Worm (Caenorhabditis elegans) whole organism, L3 larva: ENCODE measurements around the gene dyla-1.

Experiments used
- R02D3.7 ChIP-seq: fragments of 150-350 bp; optimal IDR thresholded peaks from 2 replicates; lab custom pipeline; 2014; ENCODE audit warnings: missing biosample characterization, missing genetic modification characterization
- ZK546.5 ChIP-seq: sonication (generic microtip); optimal IDR thresholded peaks from 2 replicates; lab custom pipeline; 2017; ENCODE audit warnings: missing biosample characterization, missing genetic modification characterization
- aly-2 ChIP-seq: fragments of 150-350 bp; optimal IDR thresholded peaks from 2 replicates; lab custom pipeline; 2014; ENCODE audit warnings: missing biosample characterization, missing genetic modification characterization
- ama-1 ChIP-seq: fragments of 150-350 bp; optimal IDR thresholded peaks from 2 replicates; lab custom pipeline; 2018
- ceh-16 ChIP-seq: sonication (generic microtip); optimal IDR thresholded peaks from 2 replicates; lab custom pipeline; 2017; ENCODE audit warnings: missing biosample characterization, missing genetic modification characterization
- ceh-28 ChIP-seq: fragments of 150-350 bp; optimal IDR thresholded peaks from 2 replicates; lab custom pipeline; 2014; ENCODE audit warnings: missing biosample characterization, missing genetic modification reagents, missing genetic modification characterization
- daf-12 ChIP-seq: fragments of 150-350 bp; optimal IDR thresholded peaks from 2 replicates; lab custom pipeline; 2014; ENCODE audit warnings: missing biosample characterization, missing genetic modification reagents, missing genetic modification characterization
- egl-27 ChIP-seq: sonication (generic microtip); optimal IDR thresholded peaks from 4 replicates; lab custom pipeline; 2017; ENCODE audit warnings: missing biosample characterization, missing genetic modification reagents, missing genetic modification characterization
- egl-5 ChIP-seq: fragments of 150-350 bp; optimal IDR thresholded peaks from 2 replicates; lab custom pipeline; 2017; ENCODE audit warnings: missing biosample characterization, missing genetic modification reagents, missing genetic modification characterization, inconsistent platforms
- elt-1 ChIP-seq: fragments of 150-350 bp; optimal IDR thresholded peaks from 2 replicates; lab custom pipeline; 2014; ENCODE audit warnings: missing biosample characterization, missing genetic modification characterization
- elt-2 ChIP-seq: sonication (generic microtip); optimal IDR thresholded peaks from 2 replicates; lab custom pipeline; 2016; ENCODE audit warnings: missing genetic modification reagents, mild to moderate bottlenecking, missing genetic modification characterization, missing compliant biosample characterization
- elt-3 ChIP-seq, 3 experiments: fragments of 150-350 bp in 1 of 3; sonication (generic microtip) in 2 of 3; optimal IDR thresholded peaks; 2 replicates in 2 of 3; 4 replicates in 1 of 3; lab custom pipeline; 2014 to 2017; ENCODE audit warnings: missing biosample characterization in 3 of 3, missing genetic modification characterization in 3 of 3
- eor-1 ChIP-seq, 2 experiments: fragments of 150-350 bp; optimal IDR thresholded peaks; 2 replicates each; lab custom pipeline; 2014 to 2018; ENCODE audit warnings: missing biosample characterization in 2 of 2, missing genetic modification characterization in 2 of 2
- fkh-10 ChIP-seq: sonication (generic microtip); optimal IDR thresholded peaks from 2 replicates; lab custom pipeline; 2017; ENCODE audit warnings: missing biosample characterization, missing genetic modification reagents, missing genetic modification characterization
- fkh-2 ChIP-seq: fragments of 150-350 bp; optimal IDR thresholded peaks from 2 replicates; lab custom pipeline; 2014; ENCODE audit warnings: missing biosample characterization, missing genetic modification reagents, missing genetic modification characterization
- hmg-11 ChIP-seq: sonication (generic microtip); optimal IDR thresholded peaks from 2 replicates; lab custom pipeline; 2016; ENCODE audit warnings: missing genetic modification characterization, missing compliant biosample characterization
- jun-1 ChIP-seq: fragments of 150-350 bp; optimal IDR thresholded peaks from 2 replicates; lab custom pipeline; 2014; ENCODE audit warnings: missing biosample characterization, missing genetic modification reagents, missing genetic modification characterization
- lin-15B ChIP-seq: fragments of 150-350 bp; optimal IDR thresholded peaks from 2 replicates; lab custom pipeline; 2014; ENCODE audit warnings: missing biosample characterization, missing genetic modification characterization
- lin-39 ChIP-seq: fragments of 150-350 bp; optimal IDR thresholded peaks from 2 replicates; lab custom pipeline; 2018; ENCODE audit warnings: missing biosample characterization, missing genetic modification reagents, missing genetic modification characterization
- lsy-12 ChIP-seq: sonication (generic microtip); optimal IDR thresholded peaks from 2 replicates; lab custom pipeline; 2016; ENCODE audit warnings: mild to moderate bottlenecking, missing genetic modification characterization, missing compliant biosample characterization
- mdl-1 ChIP-seq: fragments of 150-350 bp; optimal IDR thresholded peaks from 2 replicates; lab custom pipeline; 2014; ENCODE audit warnings: missing biosample characterization, missing genetic modification characterization
- mml-1 ChIP-seq: fragments of 150-350 bp; sonication (generic microtip); optimal IDR thresholded peaks from 3 replicates; lab custom pipeline; 2014; ENCODE audit warnings: missing biosample characterization, missing genetic modification characterization
- nfya-1 ChIP-seq: sonication (generic microtip); optimal IDR thresholded peaks from 2 replicates; lab custom pipeline; 2017; ENCODE audit warnings: missing genetic modification characterization, mild to moderate bottlenecking, missing compliant biosample characterization, antibody characterized with exemption, moderate library complexity; ENCODE audit not compliant: insufficient read depth
- nhr-11 ChIP-seq: fragments of 150-350 bp; optimal IDR thresholded peaks from 2 replicates; lab custom pipeline; 2014; ENCODE audit warnings: missing biosample characterization, missing genetic modification characterization
- nhr-12 ChIP-seq: fragments of 150-350 bp; optimal IDR thresholded peaks from 2 replicates; lab custom pipeline; 2014; ENCODE audit warnings: missing biosample characterization, missing genetic modification characterization
- nhr-23 ChIP-seq: fragments of 150-350 bp; optimal IDR thresholded peaks from 2 replicates; lab custom pipeline; 2014; ENCODE audit warnings: missing biosample characterization, missing genetic modification reagents, missing genetic modification characterization
- nhr-237 ChIP-seq: fragments of 150-350 bp; optimal IDR thresholded peaks from 2 replicates; lab custom pipeline; 2014; ENCODE audit warnings: missing biosample characterization, missing genetic modification characterization
- nhr-25 ChIP-seq: sonication (generic microtip); optimal IDR thresholded peaks from 2 replicates; lab custom pipeline; 2017; ENCODE audit warnings: missing biosample characterization, missing genetic modification characterization
- nhr-28 ChIP-seq: fragments of 150-350 bp; optimal IDR thresholded peaks from 2 replicates; lab custom pipeline; 2014; ENCODE audit warnings: missing biosample characterization, missing genetic modification characterization
- nhr-43 ChIP-seq: sonication (generic microtip); optimal IDR thresholded peaks from 2 replicates; lab custom pipeline; 2016; ENCODE audit warnings: mild to moderate bottlenecking, missing genetic modification characterization, missing compliant biosample characterization; ENCODE audit not compliant: poor library complexity, severe bottlenecking
- nhr-67 ChIP-seq: fragments of 150-350 bp; optimal IDR thresholded peaks from 2 replicates; lab custom pipeline; 2014; ENCODE audit warnings: missing biosample characterization, missing genetic modification characterization
- nhr-76 ChIP-seq: fragments of 150-350 bp; sonication (generic microtip); optimal IDR thresholded peaks from 5 replicates; lab custom pipeline; 2014; ENCODE audit warnings: missing biosample characterization, missing genetic modification characterization
- pha-4 ChIP-seq: fragments of 150-350 bp; optimal IDR thresholded peaks from 2 replicates; lab custom pipeline; 2014; ENCODE audit warnings: missing biosample characterization, missing genetic modification reagents, missing genetic modification characterization
- pqm-1 ChIP-seq: fragments of 150-350 bp; optimal IDR thresholded peaks from 2 replicates; lab custom pipeline; 2017; ENCODE audit warnings: missing biosample characterization, missing genetic modification characterization, inconsistent platforms
- sea-2 ChIP-seq: fragments of 150-350 bp; sonication (generic microtip); optimal IDR thresholded peaks from 4 replicates; lab custom pipeline; 2014; ENCODE audit warnings: missing biosample characterization, missing genetic modification reagents, missing genetic modification characterization
- skn-1 ChIP-seq: fragments of 150-350 bp; optimal IDR thresholded peaks from 2 replicates; lab custom pipeline; 2014; ENCODE audit warnings: missing biosample characterization, missing genetic modification characterization
- tbx-2 ChIP-seq: sonication (generic microtip); optimal IDR thresholded peaks from 2 replicates; lab custom pipeline; 2016; ENCODE audit warnings: mild to moderate bottlenecking, missing genetic modification characterization, missing compliant biosample characterization
- unc-62 ChIP-seq: fragments of 150-350 bp; sonication (generic microtip); optimal IDR thresholded peaks from 4 replicates; lab custom pipeline; 2014; ENCODE audit warnings: missing biosample characterization, missing genetic modification reagents, missing genetic modification characterization
- zag-1 ChIP-seq: fragments of 150-350 bp; optimal IDR thresholded peaks from 2 replicates; lab custom pipeline; 2014; ENCODE audit warnings: missing biosample characterization, missing genetic modification characterization
- ztf-11 ChIP-seq: fragments of 150-350 bp; optimal IDR thresholded peaks from 2 replicates; lab custom pipeline; 2014; ENCODE audit warnings: missing biosample characterization, missing genetic modification characterization
- ztf-4 ChIP-seq: fragments of 150-350 bp; optimal IDR thresholded peaks from 2 replicates; lab custom pipeline; 2014; ENCODE audit warnings: missing biosample characterization, missing genetic modification characterization

dyla-1 gene

ce11 chrX:16840738-16841137 is at the start of gene dyla-1:
Gene dyla-1 (plus strand): TSS chrX:16841038.
- TF ChIP-seq nhr-76 (tag; lab: Kevin White, UChicago): no peak
- TF ChIP-seq nhr-28 (tag; lab: Kevin White, UChicago): no peak
- no peak for TF ChIP-seq daf-12 (tag; lab: Kevin White, UChicago)
- TF ChIP-seq ZK546.5 (tag; lab: Kevin White, UChicago): no peak
- no peak for TF ChIP-seq lin-39 (tag; lab: Kevin White, UChicago)
- TF ChIP-seq elt-3 (tag; optimal IDR thresholded peaks at IDR 0.05; lab: Kevin White, UChicago): no peak
- no peak for TF ChIP-seq mml-1 (tag; lab: Kevin White, UChicago)
- TF ChIP-seq eor-1 (tag; optimal IDR thresholded peaks at IDR 0.05; lab: Kevin White, UChicago): no peak

DNA sequence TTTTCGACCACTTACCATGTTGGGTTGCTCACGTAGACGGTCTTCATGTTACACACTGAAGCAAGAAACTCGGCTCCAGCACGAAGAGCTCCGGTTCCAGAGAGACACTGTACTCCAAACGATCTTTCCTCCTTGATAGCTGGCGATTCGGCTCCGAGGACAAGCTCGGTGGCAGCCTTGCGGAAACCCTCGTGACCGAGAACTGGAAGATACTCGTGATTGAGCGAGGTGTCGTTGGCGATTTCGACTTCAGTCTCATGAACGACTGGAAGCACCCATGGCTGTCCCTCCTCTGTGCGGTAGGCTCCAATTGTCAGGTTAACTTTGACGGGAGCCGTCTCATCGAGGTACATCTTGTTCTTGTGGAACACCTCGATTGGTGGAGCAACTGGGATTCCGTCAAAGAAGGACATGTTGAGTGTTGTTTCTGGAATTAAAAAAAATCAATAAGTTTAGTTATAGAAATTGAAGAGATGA is 48.1 kb upstream of the dyla-1 start, which contains the start of gene got-1.2:
TSS of gene got-1.2 (minus strand) at position 427 of the 477 bp plus-strand sequence.
- TF ChIP-seq egl-27 (no peak), ama-1 (no peak), elt-2 (tag; lab: Kevin White, UChicago) (no peak), ceh-16 (tag; lab: Kevin White, UChicago) (no peak), elt-3 (tag; optimal IDR thresholded peaks at IDR 0.05; lab: Kevin White, UChicago) (no peak), unc-62 (no peak), pqm-1 (tag; lab: Kevin White, UChicago) (no peak), tbx-2 (tag; lab: Kevin White, UChicago) (no peak), nhr-25 (tag; lab: Kevin White, UChicago) (no peak), mml-1 (tag; lab: Kevin White, UChicago) (no peak), nhr-237 (tag; lab: Kevin White, UChicago) (no peak)

ce11 chrX:16793470-16793869 is 47.4 kb upstream of the dyla-1 start:
- peak; percentile 56 for TF ChIP-seq lin-39 (tag; lab: Kevin White, UChicago)
- no peak for TF ChIP-seq elt-3 (tag; optimal IDR thresholded peaks at IDR 0.05; lab: Kevin White, UChicago)
- peak; percentile 16 for TF ChIP-seq ama-1
- peak; percentile 57 for TF ChIP-seq pha-4 (tag; lab: Kevin White, UChicago)
- TF ChIP-seq elt-2 (tag; lab: Kevin White, UChicago): peak; percentile 18
- peak; percentile 65 for TF ChIP-seq nhr-43
- peak; percentile 49 for TF ChIP-seq nfya-1 (tag; lab: Kevin White, UChicago)
- peak; percentile 21 for TF ChIP-seq hmg-11 (tag; lab: Kevin White, UChicago)
- TF ChIP-seq nhr-11 (tag; lab: Kevin White, UChicago): no peak
- TF ChIP-seq R02D3.7 (tag; lab: Kevin White, UChicago): no peak

- TF ChIP-seq nhr-23 (tag; lab: Kevin White, UChicago) (peak; percentile 17), ceh-16 (tag; lab: Kevin White, UChicago) (peak; percentile 14), nhr-25 (tag; lab: Kevin White, UChicago) (peak; percentile 80), pha-4 (tag; lab: Kevin White, UChicago) (no peak), elt-1 (peak; percentile 76)
Observed at ce11 chrX:16795978-16796377, 44.9 kb upstream of the dyla-1 start, which contains the start of gene aak-2. Gene aak-2 (plus strand): TSS chrX:16796087.

- TF ChIP-seq hmg-11 (tag; lab: Kevin White, UChicago) (peak; percentile 72), nhr-67 (tag; lab: Kevin White, UChicago) (no peak), pha-4 (tag; lab: Kevin White, UChicago) (peak; percentile 88), skn-1 (peak; percentile 53), unc-62 (peak; percentile 66), nhr-43 (peak; percentile 91), nhr-12 (no peak), pqm-1 (tag; lab: Kevin White, UChicago) (peak; percentile 84), ama-1 (peak; percentile 74), nfya-1 (tag; lab: Kevin White, UChicago) (peak; percentile 89), elt-2 (tag; lab: Kevin White, UChicago) (peak; percentile 77), ceh-28 (tag; lab: Kevin White, UChicago) (peak; percentile 73), lin-39 (tag; lab: Kevin White, UChicago) (peak; percentile 67), zag-1 (tag; lab: Kevin White, UChicago) (no peak), ztf-4 (tag; lab: Kevin White, UChicago) (peak; percentile 15), fkh-10 (peak; percentile 97), R02D3.7 (tag; lab: Kevin White, UChicago) (no peak), fkh-2 (tag; lab: Kevin White, UChicago) (no peak), aly-2 (tag; lab: Kevin White, UChicago) (no peak), mml-1 (tag; lab: Kevin White, UChicago) (peak; percentile 66), jun-1 (tag; lab: Kevin White, UChicago) (peak; percentile 92), sea-2 (GFP tag; lab: Kevin White, UChicago) (peak; percentile 11), nhr-25 (tag; lab: Kevin White, UChicago) (peak; percentile 95), tbx-2 (tag; lab: Kevin White, UChicago) (peak; percentile 46), elt-1 (peak; percentile 62), ztf-11 (no peak), nhr-11 (tag; lab: Kevin White, UChicago) (peak; percentile 82), lin-15B (tag; lab: Kevin White, UChicago) (peak; percentile 53), egl-5 (tag; lab: Kevin White, UChicago) (peak; percentile 96), lsy-12 (tag; lab: Kevin White, UChicago) (peak; percentile 85), mdl-1 (tag; lab: Kevin White, UChicago) (peak; percentile 97)
Observed at ce11 chrX:16796826-16797225, 44.0 kb upstream of the dyla-1 start.
